Fruit fly (Drosophila melanogaster) whole organism, embryonic: ENCODE data around the gene Gr97a.

ENCODE experiments used
- BEAF-32 ChIP-seq: fragments of 200-800 bp; sonication (Bioruptor generic); optimal IDR thresholded peaks from 3 replicates; lab custom pipeline; 2017; ENCODE audit warnings: missing biosample characterization, missing genetic modification characterization, mild to moderate bottlenecking, moderate library complexity, missing genetic modification reagents
- CG13123 ChIP-seq: fragments of 200-800 bp; sonication (Bioruptor generic); optimal IDR thresholded peaks from 2 replicates; lab custom pipeline; 2016; ENCODE audit warnings: missing biosample characterization, missing genetic modification characterization
- CG13287 ChIP-seq: fragments of 200-800 bp; sonication (Bioruptor generic); IDR thresholded peaks from 2 replicates; pipeline ENCODE4 v1.3.6; 2022; ENCODE audit warnings: missing biosample characterization, missing genetic modification characterization; ENCODE audit not compliant: partially characterized antibody
- CG4820 ChIP-seq: fragments of 200-800 bp; sonication (Bioruptor generic); optimal IDR thresholded peaks from 3 replicates; lab custom pipeline; 2016; ENCODE audit warnings: missing biosample characterization, missing genetic modification characterization
- Ets97D ChIP-seq: fragments of 200-800 bp; sonication (Bioruptor generic); optimal IDR thresholded peaks from 3 replicates; lab custom pipeline; 2016; ENCODE audit warnings: missing biosample characterization, missing genetic modification characterization
- H15 ChIP-seq: fragments of 200-800 bp; sonication (Bioruptor generic); IDR thresholded peaks from 3 replicates; pipeline ENCODE4 v1.3.6; 2022; ENCODE audit warnings: missing biosample characterization, missing genetic modification characterization
- corto ChIP-seq: fragments of 200-800 bp; sonication (Bioruptor generic); optimal IDR thresholded peaks from 2 replicates; lab custom pipeline; 2016; ENCODE audit warnings: missing biosample characterization, mild to moderate bottlenecking, missing genetic modification characterization, moderate library complexity
- ftz-f1 ChIP-seq: fragments of 200-800 bp; sonication (Bioruptor generic); optimal IDR thresholded peaks from 2 replicates; lab custom pipeline; 2016; ENCODE audit warnings: missing biosample characterization, missing genetic modification characterization
- lov ChIP-seq, 2 experiments: fragments of 200-800 bp in 1 of 2; fragments of >200 bp in 1 of 2; sonication (Bioruptor generic) in 1 of 2; IDR thresholded peaks in 1 of 2; optimal IDR thresholded peaks in 1 of 2; 2 replicates in 1 of 2; 3 replicates in 1 of 2; pipeline versions ENCODE4 v1.3.6 to Lab custom; 2017 to 2022; ENCODE audit warnings: missing biosample characterization in 1 of 2, missing genetic modification characterization in 1 of 2
- peb ChIP-seq: fragments of 200-800 bp; sonication (Bioruptor generic); IDR thresholded peaks from 2 replicates; pipeline ENCODE4 v1.3.6; 2022; ENCODE audit warnings: missing biosample characterization, missing genetic modification characterization
- sc ChIP-seq, 3 experiments: fragments of >200 bp in 2 of 3; fragments of 200-800 bp in 1 of 3; sonication (Bioruptor generic) in 1 of 3; optimal IDR thresholded peaks; 2 replicates in 2 of 3; 3 replicates in 1 of 3; lab custom pipeline; 2017; ENCODE audit warnings: mild to moderate bottlenecking in 1 of 3, missing biosample characterization in 1 of 3, missing genetic modification characterization in 1 of 3, missing genetic modification reagents in 1 of 3
- sob ChIP-seq: fragments of 200-800 bp; sonication (Bioruptor generic); IDR thresholded peaks from 2 replicates; pipeline ENCODE4 v1.3.6; 2022; ENCODE audit warnings: missing biosample characterization, missing genetic modification characterization
- ttk ChIP-seq: fragments of 200-800 bp; sonication (Bioruptor generic); IDR thresholded peaks from 2 replicates; pipeline ENCODE4 v2.1.2; 2022; ENCODE audit warnings: missing biosample characterization, missing genetic modification characterization

dm6 chr3R:26928424-26928823 is 37.9 kb downstream of the Gr97a start:
- TF ChIP-seq lov (optimal IDR thresholded peaks at IDR 0.05; lab: Kevin White, UChicago) (no peak), lov (GFP tag; IDR thresholded peaks at IDR 0.05; lab: Robert Waterston, UW) (no peak), corto (peak; percentile 86), Ets97D (no peak), ttk (no peak), CG13123 (GFP tag; lab: Kevin White, UChicago) (peak; percentile 27), peb (no peak), ftz-f1 (GFP tag; lab: Kevin White, UChicago) (no peak), CG4820 (GFP tag; lab: Kevin White, UChicago) (no peak), H15 (GFP tag; lab: Robert Waterston, UW) (no peak), sc (optimal IDR thresholded peaks at IDR 0.05; lab: Kevin White, UChicago) (no peak), sc (GFP tag; optimal IDR thresholded peaks at IDR 0.05; lab: Kevin White, UChicago) (peak; percentile 27), BEAF-32 (GFP tag; lab: Kevin White, UChicago) (no peak), sob (peak; percentile 64), CG13287 (GFP tag; lab: Robert Waterston, UW) (no peak)
